Worm (Caenorhabditis elegans) whole organism, late embryonic: ENCODE data around the gene srj-53.

Experiments
- C08G9.2 ChIP-seq: sonication (generic microtip); optimal IDR thresholded peaks from 2 replicates; lab custom pipeline; 2016; ENCODE audit warnings: mild to moderate bottlenecking, missing genetic modification characterization, moderate library complexity, missing compliant biosample characterization
- K02D7.2 ChIP-seq: sonication (generic microtip); optimal IDR thresholded peaks from 2 replicates; lab custom pipeline; 2017; ENCODE audit warnings: mild to moderate bottlenecking, missing genetic modification characterization, missing compliant biosample characterization
- ahr-1 ChIP-seq: sonication (generic microtip); optimal IDR thresholded peaks from 2 replicates; lab custom pipeline; 2016; ENCODE audit warnings: missing genetic modification characterization, missing compliant biosample characterization
- ama-1 ChIP-seq: fragments of 150-350 bp; optimal IDR thresholded peaks from 2 replicates; lab custom pipeline; 2014
- ceh-19 ChIP-seq: fragments of 200-800 bp; sonication (Bioruptor generic); optimal IDR thresholded peaks from 2 replicates; lab custom pipeline; 2018; ENCODE audit warnings: mild to moderate bottlenecking, missing genetic modification characterization, missing compliant biosample characterization
- ceh-9 ChIP-seq: sonication (generic microtip); optimal IDR thresholded peaks from 2 replicates; lab custom pipeline; 2016; ENCODE audit warnings: mild to moderate bottlenecking, missing genetic modification characterization, inconsistent platforms, missing compliant biosample characterization
- dmd-4 ChIP-seq: sonication (generic microtip); optimal IDR thresholded peaks from 2 replicates; lab custom pipeline; 2016; ENCODE audit warnings: borderline replicate concordance, missing genetic modification characterization, missing compliant biosample characterization
- nfya-1 ChIP-seq: sonication (generic microtip); optimal IDR thresholded peaks from 2 replicates; lab custom pipeline; 2017; ENCODE audit warnings: missing genetic modification characterization, mild to moderate bottlenecking, missing compliant biosample characterization, antibody characterized with exemption, moderate library complexity
- pha-4 ChIP-seq: fragments of 150-350 bp; optimal IDR thresholded peaks from 2 replicates; lab custom pipeline; 2018; ENCODE audit warnings: missing biosample characterization, missing genetic modification reagents, missing genetic modification characterization
- pqm-1 ChIP-seq: sonication (generic microtip); optimal IDR thresholded peaks from 2 replicates; lab custom pipeline; 2016; ENCODE audit warnings: missing genetic modification characterization, missing compliant biosample characterization

ce11 chrV:708808-709207 lies 14.3 kb upstream of the srj-53 start, which contains the start of gene srbc-39:
- TF ChIP-seq ama-1 (no peak), ceh-9 (tag; lab: Kevin White, UChicago) (no peak), nfya-1 (tag; lab: Kevin White, UChicago) (no peak), K02D7.2 (tag; lab: Kevin White, UChicago) (no peak), ceh-19 (no peak), dmd-4 (no peak), C08G9.2 (tag; lab: Kevin White, UChicago) (no peak), pha-4 (no peak), ahr-1 (tag; lab: Kevin White, UChicago) (no peak), pqm-1 (no peak)
